Fruit fly (Drosophila melanogaster): ENCODE results near the gene CG43783.

CG43783 gene

DNA sequence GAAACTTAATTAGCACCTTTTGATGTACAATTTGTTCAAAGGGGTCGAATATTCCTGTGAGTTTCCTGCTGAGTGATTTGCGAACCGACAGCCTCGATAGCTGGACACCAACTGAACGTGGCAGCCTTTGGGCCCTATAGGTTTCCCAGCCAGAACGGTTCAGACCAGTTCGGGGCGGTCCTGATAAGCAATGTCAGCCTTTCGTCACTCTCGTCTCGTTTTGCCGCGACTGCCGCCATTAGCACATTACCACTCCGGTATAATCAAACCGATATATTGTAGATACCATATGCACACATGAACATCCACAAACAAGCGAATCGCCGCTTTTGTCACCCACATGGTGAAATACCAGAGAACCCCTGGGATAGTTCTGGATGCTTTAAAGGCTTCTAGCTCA lies 49.0 kb downstream of the CG43783 start, which contains the start of gene TrpA1:
Gene TrpA1 (minus strand): TSS at position 101 of the 400 bp plus-strand sequence.
- TF ChIP-seq CG9705 (GFP tag; optimal IDR thresholded peaks at IDR 0.05) = no peak
- TF ChIP-seq br (GFP tag; optimal IDR thresholded peaks at IDR 0.05) = no peak
- TF ChIP-seq rgr (GFP tag; optimal IDR thresholded peaks at IDR 0.05) = no peak
- no peak for TF ChIP-seq GATAd (GFP tag; optimal IDR thresholded peaks at IDR 0.05)
- TF ChIP-seq CrebA (GFP tag; optimal IDR thresholded peaks at IDR 0.05; ENCODE audit: borderline replicate concordance) = no peak
- TF ChIP-seq ey (GFP tag; optimal IDR thresholded peaks at IDR 0.05) = no peak
- TF ChIP-seq CG32264 (GFP tag; optimal IDR thresholded peaks at IDR 0.05) = no peak
- TF ChIP-seq Jra (GFP tag; optimal IDR thresholded peaks at IDR 0.05) = no peak
- TF ChIP-seq Rel (GFP tag; optimal IDR thresholded peaks at IDR 0.05) = no peak
- TF ChIP-seq Rel (tag; optimal IDR thresholded peaks at IDR 0.05) = no peak

DNA sequence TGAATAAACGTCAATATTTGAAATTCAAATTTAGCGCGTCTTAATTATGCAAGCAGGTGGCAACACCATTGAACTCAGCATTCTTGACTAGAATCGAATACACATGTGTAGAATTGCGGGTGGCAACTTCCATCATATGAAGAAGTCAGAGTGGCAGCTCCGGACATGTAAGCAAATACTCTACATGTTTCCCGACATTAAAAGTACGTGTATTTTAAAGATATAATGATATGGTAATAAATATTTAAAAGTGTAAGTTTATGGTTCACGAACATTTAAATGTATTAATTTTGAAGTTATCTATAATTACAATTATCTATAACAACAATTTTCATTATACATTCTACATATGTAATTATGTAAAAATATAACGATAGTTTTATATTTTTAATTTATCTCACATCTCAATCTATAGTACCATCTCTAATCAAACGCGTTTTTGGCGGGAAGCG lies 62.9 kb downstream of the CG43783 start, which contains the start of gene Mcm7:
Gene Mcm7 (plus strand): TSS at position 430 of the 452 bp plus-strand sequence.
- TF ChIP-seq Mio (GFP tag; optimal IDR thresholded peaks at IDR 0.05) (no peak), Myc (optimal IDR thresholded peaks at IDR 0.05) (peak; percentile 87), usp (GFP tag; optimal IDR thresholded peaks at IDR 0.05) (no peak)

dm6 chr3L:8888533-8888932 lies 65.5 kb downstream of the CG43783 start, which contains the start of gene CG43169:
CG43169 (minus strand) TSS chr3L:8888633.
- no peak for TF ChIP-seq Sp1 (GFP tag; optimal IDR thresholded peaks at IDR 0.05)
- no peak for TF ChIP-seq psq (GFP tag; optimal IDR thresholded peaks at IDR 0.05)
- no peak for TF ChIP-seq HLH106 (tag; optimal IDR thresholded peaks at IDR 0.05)
- no peak for TF ChIP-seq sv (GFP tag; optimal IDR thresholded peaks at IDR 0.05)
- no peak for TF ChIP-seq fru (GFP tag; optimal IDR thresholded peaks at IDR 0.05)
- TF ChIP-seq rgr (GFP tag; optimal IDR thresholded peaks at IDR 0.05) = no peak
- TF ChIP-seq Hr78 (GFP tag; optimal IDR thresholded peaks at IDR 0.05) = no peak
- TF ChIP-seq GATAd (GFP tag; optimal IDR thresholded peaks at IDR 0.05) = no peak
- TF ChIP-seq pan (optimal IDR thresholded peaks at IDR 0.05) = no peak
- no peak for TF ChIP-seq jim (GFP tag; optimal IDR thresholded peaks at IDR 0.05)
- TF ChIP-seq Myc (optimal IDR thresholded peaks at IDR 0.05) = no peak
- TF ChIP-seq br (GFP tag; optimal IDR thresholded peaks at IDR 0.05) = no peak
- no peak for TF ChIP-seq Mio (GFP tag; optimal IDR thresholded peaks at IDR 0.05)
- TF ChIP-seq OdsH (GFP tag; optimal IDR thresholded peaks at IDR 0.05) = no peak
- no peak for TF ChIP-seq woc (GFP tag; optimal IDR thresholded peaks at IDR 0.05)
- no peak for TF ChIP-seq N (GFP tag; optimal IDR thresholded peaks at IDR 0.05)
- no peak for TF ChIP-seq Jra (GFP tag; optimal IDR thresholded peaks at IDR 0.05)
- no peak for TF ChIP-seq Abd-B (GFP tag; optimal IDR thresholded peaks at IDR 0.05)
- TF ChIP-seq ey (GFP tag; optimal IDR thresholded peaks at IDR 0.05) = no peak
